Worm (Caenorhabditis elegans) whole organism, young adult: ENCODE measurements around the gene his-31.

Experiments used
- B0336.3 ChIP-seq: fragments of 200-800 bp; sonication (Bioruptor generic); IDR thresholded peaks from 2 replicates; pipeline ENCODE4 v1.3.6; 2022; ENCODE audit warnings: missing genetic modification characterization, missing compliant biosample characterization
- D2030.7 ChIP-seq: fragments of 200-800 bp; sonication (Bioruptor generic); IDR thresholded peaks from 2 replicates; pipeline ENCODE4 v1.3.6; 2022; ENCODE audit warnings: missing genetic modification reagents, missing genetic modification characterization, missing compliant biosample characterization
- F57A8.1 ChIP-seq: fragments of 200-800 bp; sonication (Bioruptor generic); optimal IDR thresholded peaks from 2 replicates; lab custom pipeline; 2018; ENCODE audit warnings: mild to moderate bottlenecking, missing genetic modification characterization, moderate library complexity, missing compliant biosample characterization
- Y53F4B.3 ChIP-seq: fragments of 200-800 bp; sonication (Bioruptor generic); IDR thresholded peaks from 2 replicates; pipeline ENCODE4 v1.3.6; 2022; ENCODE audit warnings: missing genetic modification reagents, missing genetic modification characterization, missing compliant biosample characterization
- Y53G8AR.9 ChIP-seq: fragments of 200-800 bp; sonication (Bioruptor generic); conservative IDR thresholded peaks from 2 replicates; pipeline ENCODE4 v1.3.6; 2022; ENCODE audit warnings: missing genetic modification reagents, missing genetic modification characterization, missing compliant biosample characterization
- Y79H2A.3 ChIP-seq: fragments of 200-800 bp; sonication (Bioruptor generic); conservative IDR thresholded peaks from 2 replicates; pipeline ENCODE4 v1.3.6; 2022; ENCODE audit warnings: missing genetic modification reagents, missing genetic modification characterization, missing compliant biosample characterization
- akir-1 ChIP-seq: fragments of 200-800 bp; sonication (Bioruptor generic); optimal IDR thresholded peaks from 2 replicates; lab custom pipeline; 2018; ENCODE audit warnings: mild to moderate bottlenecking, missing genetic modification characterization, moderate library complexity, missing compliant biosample characterization
- bed-1 ChIP-seq: fragments of 200-800 bp; sonication (Bioruptor generic); IDR thresholded peaks from 2 replicates; pipeline ENCODE4 v1.3.6; 2022; ENCODE audit warnings: missing genetic modification reagents, missing genetic modification characterization, missing compliant biosample characterization
- bed-2 ChIP-seq: fragments of 200-800 bp; sonication (Bioruptor generic); IDR thresholded peaks from 2 replicates; pipeline ENCODE4 v1.3.6; 2022; ENCODE audit warnings: missing genetic modification reagents, missing genetic modification characterization, missing compliant biosample characterization
- ccch-3 ChIP-seq: fragments of 200-800 bp; sonication (Bioruptor generic); optimal IDR thresholded peaks from 2 replicates; lab custom pipeline; 2018; ENCODE audit warnings: mild to moderate bottlenecking, missing genetic modification characterization, missing compliant biosample characterization
- cebp-1 ChIP-seq, 2 experiments: fragments of 200-800 bp in 1 of 2; sonication (Bioruptor generic) in 1 of 2; sonication (generic microtip) in 1 of 2; IDR thresholded peaks in 1 of 2; optimal IDR thresholded peaks in 1 of 2; 2 replicates each; pipeline versions ENCODE4 v1.3.6 to Lab custom; 2017 to 2022; ENCODE audit warnings: missing compliant biosample characterization in 2 of 2, missing genetic modification characterization in 2 of 2, mild to moderate bottlenecking in 1 of 2, missing genetic modification reagents in 1 of 2, moderate library complexity in 1 of 2
- ceh-27 ChIP-seq: fragments of 200-800 bp; sonication (Bioruptor generic); optimal IDR thresholded peaks from 2 replicates; lab custom pipeline; 2018; ENCODE audit warnings: mild to moderate bottlenecking, missing genetic modification characterization, moderate library complexity, missing compliant biosample characterization
- ceh-40 ChIP-seq: fragments of 200-800 bp; sonication (Bioruptor generic); IDR thresholded peaks from 2 replicates; pipeline ENCODE4 v1.3.6; 2022; ENCODE audit warnings: missing genetic modification characterization, missing compliant biosample characterization
- chd-7 ChIP-seq: sonication (generic microtip); optimal IDR thresholded peaks from 2 replicates; lab custom pipeline; 2016; ENCODE audit warnings: mild to moderate bottlenecking, missing genetic modification characterization, moderate library complexity, missing compliant biosample characterization
- die-1 ChIP-seq: sonication (generic microtip); optimal IDR thresholded peaks from 2 replicates; lab custom pipeline; 2016; ENCODE audit warnings: missing genotype, mild to moderate bottlenecking, missing genetic modification characterization, missing compliant biosample characterization
- dpff-1 ChIP-seq: sonication (generic microtip); optimal IDR thresholded peaks from 2 replicates; lab custom pipeline; 2017; ENCODE audit warnings: mild to moderate bottlenecking, missing genetic modification characterization, missing compliant biosample characterization
- ets-4 ChIP-seq: fragments of 200-800 bp; sonication (Bioruptor generic); optimal IDR thresholded peaks from 2 replicates; lab custom pipeline; 2018; ENCODE audit warnings: mild to moderate bottlenecking, missing genetic modification characterization, missing compliant biosample characterization
- gei-17 ChIP-seq: fragments of 200-800 bp; sonication (Bioruptor generic); optimal IDR thresholded peaks from 2 replicates; lab custom pipeline; 2018; ENCODE audit warnings: mild to moderate bottlenecking, missing genetic modification characterization, missing compliant biosample characterization
- hlh-26 ChIP-seq: fragments of 200-800 bp; sonication (Bioruptor generic); conservative IDR thresholded peaks from 2 replicates; pipeline ENCODE4 v1.3.6; 2022; ENCODE audit warnings: missing genetic modification reagents, missing genetic modification characterization, missing compliant biosample characterization
- hmg-20 ChIP-seq: fragments of 200-800 bp; sonication (Bioruptor generic); IDR thresholded peaks from 2 replicates; pipeline ENCODE4 v1.3.6; 2022; ENCODE audit warnings: missing genetic modification reagents, missing genetic modification characterization, missing compliant biosample characterization
- hsf-1 ChIP-seq: fragments of 200-800 bp; sonication (Bioruptor generic); IDR thresholded peaks from 2 replicates; pipeline ENCODE4 v1.3.6; 2022; ENCODE audit warnings: missing genetic modification reagents, missing genetic modification characterization, missing compliant biosample characterization
- let-526 ChIP-seq: fragments of 200-800 bp; sonication (Bioruptor generic); IDR thresholded peaks from 2 replicates; pipeline ENCODE4 v1.3.6; 2022; ENCODE audit warnings: missing genetic modification reagents, missing genetic modification characterization, missing compliant biosample characterization
- let-607 ChIP-seq, 2 experiments: fragments of 200-800 bp in 1 of 2; sonication (Bioruptor generic) in 1 of 2; sonication (generic microtip) in 1 of 2; optimal IDR thresholded peaks; 2 replicates each; lab custom pipeline; 2016 to 2018; ENCODE audit warnings: mild to moderate bottlenecking in 2 of 2, missing compliant biosample characterization in 2 of 2, missing genetic modification characterization in 2 of 2, moderate library complexity in 2 of 2, missing genotype in 1 of 2
- lin-26 ChIP-seq: fragments of 200-800 bp; sonication (Bioruptor generic); IDR thresholded peaks from 2 replicates; pipeline ENCODE4 v1.3.6; 2022; ENCODE audit warnings: missing genetic modification reagents, missing genetic modification characterization, missing compliant biosample characterization
- lin-35 ChIP-seq, 3 experiments: fragments of 150-350 bp in 2 of 3; sonication (generic microtip) in 1 of 3; optimal IDR thresholded peaks; 2 replicates each; lab custom pipeline; 2014 to 2018; ENCODE audit warnings: missing biosample characterization in 3 of 3, missing genetic modification characterization in 3 of 3, missing genetic modification reagents in 3 of 3
- lin-40 ChIP-seq: sonication (generic microtip); optimal IDR thresholded peaks from 2 replicates; lab custom pipeline; 2016; ENCODE audit warnings: missing genetic modification characterization, mild to moderate bottlenecking, missing compliant biosample characterization, missing genotype, missing genetic modification reagents
- lsl-1 ChIP-seq: fragments of 200-800 bp; sonication (Bioruptor generic); optimal IDR thresholded peaks from 2 replicates; lab custom pipeline; 2018; ENCODE audit warnings: mild to moderate bottlenecking, missing genetic modification characterization, moderate library complexity, missing compliant biosample characterization
- lsy-27 ChIP-seq: sonication (generic microtip); optimal IDR thresholded peaks from 2 replicates; lab custom pipeline; 2017; ENCODE audit warnings: missing genetic modification characterization, mild to moderate bottlenecking, missing compliant biosample characterization, antibody characterized with exemption, missing genotype, borderline replicate concordance; ENCODE audit not compliant: insufficient read depth
- mel-28 ChIP-seq: sonication (generic microtip); optimal IDR thresholded peaks from 2 replicates; lab custom pipeline; 2016; ENCODE audit warnings: borderline replicate concordance, mild to moderate bottlenecking, missing genetic modification characterization, missing compliant biosample characterization
- nfya-2 ChIP-seq: fragments of 200-800 bp; sonication (Bioruptor generic); IDR thresholded peaks from 2 replicates; pipeline ENCODE4 v1.3.6; 2022; ENCODE audit warnings: missing genetic modification reagents, missing genetic modification characterization, missing compliant biosample characterization
- nfyb-1 ChIP-seq: fragments of 200-800 bp; sonication (Bioruptor generic); IDR thresholded peaks from 2 replicates; pipeline ENCODE4 v1.3.6; 2022; ENCODE audit warnings: missing genetic modification reagents, missing genetic modification characterization, missing compliant biosample characterization
- nhr-90 ChIP-seq: sonication (generic microtip); optimal IDR thresholded peaks from 2 replicates; lab custom pipeline; 2016; ENCODE audit warnings: missing genotype, mild to moderate bottlenecking, missing genetic modification characterization, missing compliant biosample characterization
- repo-1 ChIP-seq: sonication (generic microtip); optimal IDR thresholded peaks from 2 replicates; lab custom pipeline; 2017; ENCODE audit warnings: mild to moderate bottlenecking, missing genetic modification characterization, missing compliant biosample characterization
- rpc-1 ChIP-seq, 2 experiments: fragments of 150-350 bp in 1 of 2; sonication (generic microtip) in 1 of 2; optimal IDR thresholded peaks; 2 replicates each; lab custom pipeline; 2014 to 2018; ENCODE audit warnings: missing biosample characterization in 1 of 2, missing genetic modification characterization in 1 of 2, missing genetic modification reagents in 1 of 2, missing genotype in 1 of 2
- sptf-2 ChIP-seq: fragments of 200-800 bp; sonication (Bioruptor generic); optimal IDR thresholded peaks from 2 replicates; lab custom pipeline; 2018; ENCODE audit warnings: mild to moderate bottlenecking, missing genetic modification characterization, missing compliant biosample characterization
- tbp1 ChIP-seq: fragments of 200-800 bp; sonication (Bioruptor generic); optimal IDR thresholded peaks from 2 replicates; lab custom pipeline; 2018; ENCODE audit warnings: mild to moderate bottlenecking, missing genetic modification characterization, missing compliant biosample characterization
- tlf-1 ChIP-seq: fragments of 200-800 bp; sonication (Bioruptor generic); optimal IDR thresholded peaks from 2 replicates; lab custom pipeline; 2018; ENCODE audit warnings: mild to moderate bottlenecking, missing genetic modification characterization, missing compliant biosample characterization
- zfh-2 ChIP-seq: fragments of 200-800 bp; sonication (Bioruptor generic); conservative IDR thresholded peaks from 2 replicates; pipeline ENCODE4 v1.3.6; 2022; ENCODE audit warnings: missing genetic modification reagents, missing genetic modification characterization, missing compliant biosample characterization
- zim-3 ChIP-seq: sonication (generic microtip); optimal IDR thresholded peaks from 2 replicates; lab custom pipeline; 2017; ENCODE audit warnings: mild to moderate bottlenecking, missing genetic modification characterization, moderate library complexity, missing compliant biosample characterization
- ztf-18 ChIP-seq: sonication (generic microtip); optimal IDR thresholded peaks from 2 replicates; lab custom pipeline; 2016; ENCODE audit warnings: missing genotype, mild to moderate bottlenecking, missing genetic modification characterization, missing compliant biosample characterization
- ztf-25 ChIP-seq: fragments of 200-800 bp; sonication (Bioruptor generic); IDR thresholded peaks from 2 replicates; pipeline ENCODE4 v1.3.6; 2022; ENCODE audit warnings: missing genetic modification reagents, missing genetic modification characterization, missing compliant biosample characterization
- ztf-3 ChIP-seq: fragments of 200-800 bp; sonication (Bioruptor generic); optimal IDR thresholded peaks from 2 replicates; lab custom pipeline; 2018; ENCODE audit warnings: mild to moderate bottlenecking, missing genetic modification characterization, missing compliant biosample characterization

The his-31 gene

ce11 chrIV:8377501-8377900 lies 43.7 kb upstream of the his-31 start, which contains the start of gene D2096.7 (continued):
- TF ChIP-seq hlh-26 (GFP tag; lab: Robert Waterston, UW) (peak; percentile 68; the same call in 1 of the 2 replicates), zfh-2 (GFP tag; lab: Robert Waterston, UW) (no peak), nfya-2 (peak; percentile 93), B0336.3 (GFP tag; lab: Robert Waterston, UW) (peak; percentile 96), ceh-27 (no peak), F57A8.1 (GFP tag; lab: Kevin White, UChicago) (peak; percentile 44), mel-28 (tag; lab: Kevin White, UChicago) (no peak), let-526 (GFP tag; lab: Robert Waterston, UW) (no peak), zim-3 (tag; lab: Kevin White, UChicago) (peak; percentile 64), lsl-1 (GFP tag; lab: Kevin White, UChicago) (peak; percentile 64), nfyb-1 (GFP tag; lab: Robert Waterston, UW) (peak; percentile 82), tbp1 (peak; percentile 72), tlf-1 (GFP tag; lab: Kevin White, UChicago) (peak; percentile 62), Y53F4B.3 (GFP tag; lab: Robert Waterston, UW) (no peak), dpff-1 (peak; percentile 79), repo-1 (tag; lab: Kevin White, UChicago) (peak; percentile 88), die-1 (peak; percentile 78), ztf-25 (peak; percentile 79; the same call in 1 of the 2 replicates), chd-7 (tag; lab: Kevin White, UChicago) (peak; percentile 83), lin-26 (GFP tag; lab: Robert Waterston, UW) (peak; percentile 85), ets-4 (GFP tag; lab: Kevin White, UChicago) (peak; percentile 69), hmg-20 (0 out of 2 replicates have a peak, but pooled peaks have one; percentile 2), ztf-3 (GFP tag; lab: Kevin White, UChicago) (no peak), akir-1 (GFP tag; lab: Kevin White, UChicago) (no peak), Y53G8AR.9 (GFP tag; lab: Robert Waterston, UW) (peak; percentile 89), rpc-1 (optimal IDR thresholded peaks at IDR 0.05; lab: Kevin White, UChicago) (no peak), rpc-1 (tag; optimal IDR thresholded peaks at IDR 0.05; lab: Kevin White, UChicago) (peak; percentile 11), cebp-1 (GFP tag; IDR thresholded peaks at IDR 0.05; lab: Robert Waterston, UW) (0 out of 2 replicates have a peak, but pooled peaks have one; percentile 19), cebp-1 (tag; optimal IDR thresholded peaks at IDR 0.05; lab: Kevin White, UChicago) (peak; percentile 76), ztf-18 (tag; lab: Kevin White, UChicago) (peak; percentile 57), let-607 (tag; optimal IDR thresholded peaks at IDR 0.05; lab: Kevin White, UChicago) (peak in 1 of 2 experiments; percentile 47), bed-2 (GFP tag; lab: Robert Waterston, UW) (no peak), Y79H2A.3 (peak; percentile 77), lsy-27 (tag; lab: Kevin White, UChicago) (no peak), D2030.7 (GFP tag; lab: Robert Waterston, UW) (peak; percentile 15; the same call in 1 of the 2 replicates), hsf-1 (peak; percentile 91), ceh-40 (GFP tag; lab: Robert Waterston, UW) (no peak), sptf-2 (GFP tag; lab: Kevin White, UChicago) (no peak), lin-40 (tag; lab: Kevin White, UChicago) (no peak), bed-1 (GFP tag; lab: Robert Waterston, UW) (peak; percentile 92), ccch-3 (no peak), gei-17 (GFP tag; lab: Kevin White, UChicago) (peak; percentile 53), lin-35 (GFP tag; optimal IDR thresholded peaks at IDR 0.05; lab: Kevin White, UChicago) (peak in 1 of 3 experiments; percentile 67), nhr-90 (tag; lab: Kevin White, UChicago) (peak; percentile 81)
